Fruit fly (Drosophila melanogaster) whole organism, embryonic: ENCODE data around the gene CG46042.
A peak's percentile ranks its signal among the peaks of the same experiment; 100 is the strongest.

Experiments used
- Adf1 ChIP-seq: fragments of 200-800 bp; sonication (Bioruptor generic); IDR thresholded peaks from 2 replicates; pipeline ENCODE4 v1.3.6; 2022; ENCODE audit warnings: missing biosample characterization, missing genetic modification characterization
- B-H1 ChIP-seq: fragments of 200-800 bp; sonication (Bioruptor generic); IDR thresholded peaks from 3 replicates; pipeline ENCODE4 v1.3.6; 2022; ENCODE audit warnings: missing biosample characterization, missing genetic modification characterization
- CG10366 ChIP-seq: fragments of 200-800 bp; sonication (Bioruptor generic); IDR thresholded peaks from 2 replicates; pipeline ENCODE4 v1.3.6; 2022; ENCODE audit warnings: missing biosample characterization, missing genetic modification characterization
- CG10979 ChIP-seq: fragments of 200-800 bp; sonication (Bioruptor generic); optimal IDR thresholded peaks from 2 replicates; lab custom pipeline; 2018; ENCODE audit warnings: missing biosample characterization, mild to moderate bottlenecking, missing genetic modification characterization, moderate library complexity
- CG11247 ChIP-seq: fragments of 200-800 bp; sonication (Bioruptor generic); IDR thresholded peaks from 2 replicates; pipeline ENCODE4 v1.3.6; 2022; ENCODE audit warnings: missing biosample characterization, missing genetic modification characterization
- CG11723 ChIP-seq: fragments of 200-800 bp; sonication (Bioruptor generic); optimal IDR thresholded peaks from 2 replicates; lab custom pipeline; 2017; ENCODE audit warnings: missing biosample characterization, mild to moderate bottlenecking, missing genetic modification characterization
- CG12299 ChIP-seq: fragments of 200-800 bp; sonication (Bioruptor generic); optimal IDR thresholded peaks from 2 replicates; lab custom pipeline; 2018; ENCODE audit warnings: missing biosample characterization, mild to moderate bottlenecking, missing genetic modification characterization
- CG12744 ChIP-seq: fragments of 200-800 bp; sonication (Bioruptor generic); optimal IDR thresholded peaks from 2 replicates; lab custom pipeline; 2016; ENCODE audit warnings: missing biosample characterization, missing genetic modification characterization
- CG13894 ChIP-seq: fragments of 200-800 bp; sonication (Bioruptor generic); optimal IDR thresholded peaks from 3 replicates; lab custom pipeline; 2018; ENCODE audit warnings: missing biosample characterization, mild to moderate bottlenecking, missing genetic modification characterization, moderate library complexity
- CG14965 ChIP-seq: fragments of 200-800 bp; sonication (Bioruptor generic); optimal IDR thresholded peaks from 2 replicates; lab custom pipeline; 2016; ENCODE audit warnings: missing biosample characterization, missing genetic modification characterization, borderline replicate concordance
- CG16815 ChIP-seq: fragments of 200-800 bp; sonication (Bioruptor generic); optimal IDR thresholded peaks from 3 replicates; lab custom pipeline; 2017; ENCODE audit warnings: missing biosample characterization, mild to moderate bottlenecking, missing genetic modification characterization
- CG17568 ChIP-seq: fragments of 200-800 bp; sonication (Bioruptor generic); optimal IDR thresholded peaks from 2 replicates; lab custom pipeline; 2018; ENCODE audit warnings: missing biosample characterization, mild to moderate bottlenecking, missing genetic modification characterization, moderate library complexity
- CG1832 ChIP-seq: fragments of 200-800 bp; sonication (Bioruptor generic); optimal IDR thresholded peaks from 2 replicates; lab custom pipeline; 2017; ENCODE audit warnings: missing biosample characterization, mild to moderate bottlenecking, missing genetic modification characterization, inconsistent platforms
- CG2199 ChIP-seq: fragments of 200-800 bp; sonication (Bioruptor generic); IDR thresholded peaks from 3 replicates; pipeline ENCODE4 v1.3.6; 2022; ENCODE audit warnings: missing biosample characterization, missing genetic modification characterization
- CG2202 ChIP-seq: fragments of 200-800 bp; sonication (Bioruptor generic); optimal IDR thresholded peaks from 2 replicates; lab custom pipeline; 2018; ENCODE audit warnings: missing biosample characterization, mild to moderate bottlenecking, missing genetic modification characterization
- CG2889 ChIP-seq: fragments of 200-800 bp; sonication (Bioruptor generic); IDR thresholded peaks from 3 replicates; pipeline ENCODE4 v1.3.6; 2022; ENCODE audit warnings: missing biosample characterization, missing genetic modification characterization
- CG31388 ChIP-seq: fragments of 200-800 bp; sonication (Bioruptor generic); optimal IDR thresholded peaks from 2 replicates; lab custom pipeline; 2016; ENCODE audit warnings: missing biosample characterization, missing genetic modification characterization
- CG3847 ChIP-seq: fragments of 200-800 bp; sonication (Bioruptor generic); IDR thresholded peaks from 2 replicates; pipeline ENCODE4 v1.3.6; 2022; ENCODE audit warnings: missing biosample characterization, missing genetic modification characterization
- CG6854 ChIP-seq: fragments of 200-800 bp; sonication (Bioruptor generic); optimal IDR thresholded peaks from 3 replicates; lab custom pipeline; 2017; ENCODE audit warnings: missing biosample characterization, mild to moderate bottlenecking, missing genetic modification characterization
- CG8478 ChIP-seq: fragments of >200 bp; optimal IDR thresholded peaks from 2 replicates; lab custom pipeline; 2018
- CG8924 ChIP-seq: fragments of 200-800 bp; optimal IDR thresholded peaks from 3 replicates; lab custom pipeline; 2019; ENCODE audit warnings: missing biosample characterization, mild to moderate bottlenecking, missing genetic modification characterization, moderate library complexity
- CG8944 ChIP-seq: fragments of 200-800 bp; sonication (Bioruptor generic); optimal IDR thresholded peaks from 3 replicates; lab custom pipeline; 2016; ENCODE audit warnings: missing biosample characterization, missing genetic modification characterization
- CHES-1-like ChIP-seq: fragments of 200-800 bp; sonication (Bioruptor generic); optimal IDR thresholded peaks from 2 replicates; lab custom pipeline; 2016; ENCODE audit warnings: missing biosample characterization, missing genetic modification characterization
- Dek ChIP-seq: fragments of 200-800 bp; sonication (Bioruptor generic); optimal IDR thresholded peaks from 3 replicates; lab custom pipeline; 2019; ENCODE audit warnings: missing biosample characterization, mild to moderate bottlenecking, missing genetic modification characterization, moderate library complexity
- Doc2 ChIP-seq: fragments of 200-800 bp; sonication (Bioruptor generic); IDR thresholded peaks from 2 replicates; pipeline ENCODE4 v1.3.6; 2022; ENCODE audit warnings: missing biosample characterization, missing genetic modification characterization
- GATAe ChIP-seq: fragments of 200-800 bp; sonication (Bioruptor generic); conservative IDR thresholded peaks from 2 replicates; pipeline ENCODE4 v1.3.6; 2022; ENCODE audit warnings: missing biosample characterization, missing genetic modification characterization
- Gsc ChIP-seq: fragments of 200-800 bp; sonication (Bioruptor generic); IDR thresholded peaks from 2 replicates; pipeline ENCODE4 v1.3.6; 2022; ENCODE audit warnings: missing biosample characterization, missing genetic modification characterization
- Hey ChIP-seq: fragments of 200-800 bp; sonication (Bioruptor generic); optimal IDR thresholded peaks from 3 replicates; lab custom pipeline; 2018; ENCODE audit warnings: missing biosample characterization, mild to moderate bottlenecking, missing genetic modification characterization
- HmgZ ChIP-seq: fragments of 200-800 bp; sonication (Bioruptor generic); optimal IDR thresholded peaks from 2 replicates; lab custom pipeline; 2018; ENCODE audit warnings: missing biosample characterization, mild to moderate bottlenecking, missing genetic modification characterization
- Mad ChIP-seq: fragments of 200-800 bp; sonication (Bioruptor generic); optimal IDR thresholded peaks from 2 replicates; lab custom pipeline; 2016; ENCODE audit warnings: missing biosample characterization, missing genetic modification characterization
- Med ChIP-seq: fragments of 200-800 bp; sonication (Bioruptor generic); peaks from one replicate; lab custom pipeline; 2016; ENCODE audit warnings: missing biosample characterization, missing genetic modification characterization, mild to moderate bottlenecking, inconsistent platforms, moderate library complexity
- Sox102F ChIP-seq: fragments of 200-800 bp; sonication (Bioruptor generic); optimal IDR thresholded peaks from 2 replicates; lab custom pipeline; 2018; ENCODE audit warnings: missing biosample characterization, mild to moderate bottlenecking, missing genetic modification characterization, moderate library complexity
- Sry-β ChIP-seq: fragments of 200-800 bp; sonication (Bioruptor generic); optimal IDR thresholded peaks from 2 replicates; lab custom pipeline; 2018; ENCODE audit warnings: missing biosample characterization, mild to moderate bottlenecking, missing genetic modification characterization, moderate library complexity
- TFAM ChIP-seq: fragments of 200-800 bp; sonication (Bioruptor generic); optimal IDR thresholded peaks from 2 replicates; lab custom pipeline; 2017; ENCODE audit warnings: missing biosample characterization, missing genetic modification characterization, inconsistent platforms
- ab ChIP-seq: fragments of 200-800 bp; sonication (Bioruptor generic); optimal IDR thresholded peaks from 2 replicates; lab custom pipeline; 2016; ENCODE audit warnings: missing biosample characterization, missing genetic modification characterization
- ase ChIP-seq: fragments of 200-800 bp; sonication (Bioruptor generic); IDR thresholded peaks from 3 replicates; pipeline ENCODE4 v1.3.6; 2022; ENCODE audit warnings: missing biosample characterization, missing genetic modification characterization
- chn ChIP-seq: fragments of 200-800 bp; sonication (Bioruptor generic); optimal IDR thresholded peaks from 2 replicates; lab custom pipeline; 2016; ENCODE audit warnings: missing biosample characterization, missing genetic modification characterization
- danr ChIP-seq: fragments of 200-800 bp; sonication (Bioruptor generic); IDR thresholded peaks from 2 replicates; pipeline ENCODE4 v1.3.6; 2022; ENCODE audit warnings: missing biosample characterization, missing genetic modification characterization
- emc ChIP-seq: fragments of 200-800 bp; sonication (Bioruptor generic); optimal IDR thresholded peaks from 2 replicates; lab custom pipeline; 2016; ENCODE audit warnings: missing biosample characterization, missing genetic modification characterization
- eyg ChIP-seq: fragments of 200-800 bp; sonication (Bioruptor generic); optimal IDR thresholded peaks from 3 replicates; lab custom pipeline; 2016; ENCODE audit warnings: missing biosample characterization, missing genetic modification characterization
- gsb-n ChIP-seq: fragments of 200-800 bp; sonication (Bioruptor generic); optimal IDR thresholded peaks from 3 replicates; lab custom pipeline; 2018; ENCODE audit warnings: missing biosample characterization, mild to moderate bottlenecking, missing genetic modification characterization
- gt ChIP-seq: fragments of 200-800 bp; sonication (Bioruptor generic); IDR thresholded peaks from 2 replicates; pipeline ENCODE4 v1.3.6; 2022; ENCODE audit warnings: missing biosample characterization, missing genetic modification characterization
- hb ChIP-seq: fragments of 200-800 bp; sonication (Bioruptor generic); IDR thresholded peaks from 3 replicates; pipeline ENCODE4 v1.3.6; 2022; ENCODE audit warnings: missing biosample characterization, missing genetic modification characterization; ENCODE audit not compliant: partially characterized antibody
- luna ChIP-seq: fragments of 200-800 bp; sonication (Bioruptor generic); optimal IDR thresholded peaks from 2 replicates; lab custom pipeline; 2016; ENCODE audit warnings: missing biosample characterization, missing genetic modification characterization
- mirr ChIP-seq: fragments of 200-800 bp; sonication (Bioruptor generic); optimal IDR thresholded peaks from 3 replicates; lab custom pipeline; 2018; ENCODE audit warnings: missing biosample characterization, mild to moderate bottlenecking, missing genetic modification characterization
- odd ChIP-seq: fragments of 200-800 bp; sonication (Bioruptor generic); optimal IDR thresholded peaks from 2 replicates; lab custom pipeline; 2017; ENCODE audit warnings: missing biosample characterization, mild to moderate bottlenecking, missing genetic modification characterization
- sens-2 ChIP-seq: fragments of 200-800 bp; sonication (Bioruptor generic); IDR thresholded peaks from 2 replicates; pipeline ENCODE4 v1.3.6; 2022; ENCODE audit warnings: missing biosample characterization, missing genetic modification characterization
- slp2 ChIP-seq: fragments of 200-800 bp; sonication (Bioruptor generic); optimal IDR thresholded peaks from 2 replicates; lab custom pipeline; 2016; ENCODE audit warnings: missing biosample characterization, missing genetic modification characterization
- stc ChIP-seq: fragments of 200-800 bp; sonication (Bioruptor generic); IDR thresholded peaks from 2 replicates; pipeline ENCODE4 v1.3.6; 2022; ENCODE audit warnings: missing biosample characterization, missing genetic modification characterization
- tio ChIP-seq: fragments of 200-800 bp; sonication (Bioruptor generic); optimal IDR thresholded peaks from 2 replicates; lab custom pipeline; 2017; ENCODE audit warnings: missing biosample characterization, missing genetic modification characterization, inconsistent platforms
- usp ChIP-seq: fragments of >200 bp; optimal IDR thresholded peaks from 2 replicates; lab custom pipeline; 2017; ENCODE audit warnings: missing biosample characterization, missing genetic modification characterization
- yki ChIP-seq: fragments of >200 bp; optimal IDR thresholded peaks from 3 replicates; lab custom pipeline; 2018

The CG46042 gene

dm6 chr3R:19892046-19892445, 50.2 kb downstream of the CG46042 start (continued):
- TF ChIP-seq CG6854: peak; percentile 44
- no peak for TF ChIP-seq Doc2 (GFP tag; lab: Robert Waterston, UW)
- TF ChIP-seq Sry-β (GFP tag; lab: Kevin White, UChicago): peak; percentile 8
- TF ChIP-seq chn (GFP tag; lab: Kevin White, UChicago): peak; percentile 38
- peak; percentile 97 for TF ChIP-seq Med (GFP tag; lab: Kevin White, UChicago)
- TF ChIP-seq CG13894 (tag; lab: Kevin White, UChicago): no peak
- TF ChIP-seq Dek (tag; lab: Kevin White, UChicago): peak; percentile 32
- peak; percentile 34; the same call in 1 of the 3 replicates for TF ChIP-seq ase (GFP tag; lab: Robert Waterston, UW)
- TF ChIP-seq Hey (tag; lab: Kevin White, UChicago): no peak
- no peak for TF ChIP-seq TFAM (GFP tag; lab: Kevin White, UChicago)
- TF ChIP-seq CG10979 (tag; lab: Kevin White, UChicago): peak; percentile 67
- peak; percentile 55; the same call in 1 of the 2 replicates for TF ChIP-seq sens-2 (GFP tag; lab: Robert Waterston, UW)
- peak; percentile 59 for TF ChIP-seq Gsc
- no peak for TF ChIP-seq usp (GFP tag; lab: Kevin White, UChicago)
- no peak for TF ChIP-seq CG31388 (GFP tag; lab: Kevin White, UChicago)
- TF ChIP-seq tio (GFP tag; lab: Kevin White, UChicago): peak; percentile 39
- TF ChIP-seq hb: no peak
- no peak for TF ChIP-seq ab (GFP tag; lab: Kevin White, UChicago)
- TF ChIP-seq CG1832 (GFP tag; lab: Kevin White, UChicago): no peak
- TF ChIP-seq Sox102F (GFP tag; lab: Kevin White, UChicago): peak; percentile 66
- TF ChIP-seq emc (GFP tag; lab: Kevin White, UChicago): peak; percentile 58
- peak; percentile 13 for TF ChIP-seq CG2202 (tag; lab: Kevin White, UChicago)
- peak; percentile 33 for TF ChIP-seq luna (GFP tag; lab: Kevin White, UChicago)
- no peak for TF ChIP-seq CG2889
- TF ChIP-seq Adf1 (GFP tag; lab: Robert Waterston, UW): 0 out of 2 replicates have a peak, but pooled peaks have one; percentile 10
- TF ChIP-seq CG8924 (tag; lab: Kevin White, UChicago): no peak
- peak; percentile 50 for TF ChIP-seq CG16815 (GFP tag; lab: Kevin White, UChicago)
- TF ChIP-seq odd (GFP tag; lab: Kevin White, UChicago): peak; percentile 56
- peak; percentile 65 for TF ChIP-seq CG11247
- peak; percentile 54 for TF ChIP-seq B-H1 (GFP tag; lab: Robert Waterston, UW)
- peak; percentile 26; the same call in 1 of the 2 replicates for TF ChIP-seq gt (GFP tag; lab: Robert Waterston, UW)
- TF ChIP-seq CG14965: no peak
- peak; percentile 53 for TF ChIP-seq CG10366 (GFP tag; lab: Robert Waterston, UW)
- no peak for TF ChIP-seq yki
- peak; percentile 49 for TF ChIP-seq mirr (GFP tag; lab: Kevin White, UChicago)
- peak; percentile 31 for TF ChIP-seq CG12744
- peak; percentile 29 for TF ChIP-seq Mad (GFP tag; lab: Kevin White, UChicago)
- TF ChIP-seq CG3847 (GFP tag; lab: Robert Waterston, UW): peak; percentile 63
- TF ChIP-seq CHES-1-like: peak; percentile 40
- peak; percentile 59 for TF ChIP-seq CG17568
- TF ChIP-seq CG12299: peak; percentile 36
- peak; percentile 69 for TF ChIP-seq stc (GFP tag; lab: Robert Waterston, UW)
- no peak for TF ChIP-seq CG8478 (lab: Kevin White, UChicago)
- TF ChIP-seq eyg (GFP tag; lab: Kevin White, UChicago): peak; percentile 39
- peak; percentile 22 for TF ChIP-seq HmgZ
- TF ChIP-seq CG2199 (GFP tag; lab: Robert Waterston, UW): peak; percentile 71; the same call in 1 of the 3 replicates
- peak; percentile 57 for TF ChIP-seq CG8944 (GFP tag; lab: Kevin White, UChicago)
- no peak for TF ChIP-seq danr (GFP tag; lab: Robert Waterston, UW)
- TF ChIP-seq slp2 (GFP tag; lab: Kevin White, UChicago): peak; percentile 33
- TF ChIP-seq gsb-n (tag; lab: Kevin White, UChicago): peak; percentile 48
- TF ChIP-seq GATAe (GFP tag; lab: Robert Waterston, UW): 0 out of 2 replicates have a peak, but pooled peaks have one; percentile 27
- peak; percentile 52 for TF ChIP-seq CG11723
